Worm (Caenorhabditis elegans): Measurements from ENCODE around the gene ifas-2.

DNA sequence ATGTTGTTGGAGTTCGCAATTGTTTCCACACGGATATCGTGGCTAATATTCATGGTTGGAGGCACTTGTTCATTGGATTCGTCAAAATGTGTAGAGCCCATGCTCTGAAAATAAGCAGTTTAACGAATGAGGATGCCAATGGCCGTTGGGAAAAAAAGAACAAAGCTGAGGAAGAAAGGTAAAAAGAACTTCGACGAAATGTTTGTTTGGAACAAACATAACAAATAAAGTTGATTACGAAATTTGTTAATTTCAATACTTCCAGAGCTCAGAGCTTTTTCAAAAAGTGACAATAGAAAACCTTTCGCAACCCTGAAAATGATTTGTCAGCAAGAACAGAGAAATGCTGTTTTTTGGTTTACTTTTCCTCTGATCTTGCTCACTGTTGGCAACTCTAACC, 8.6 kb downstream of the ifas-2 start, which contains the start of gene F09C6.3:
- TF ChIP-seq sptf-1 (tag; optimal IDR thresholded peaks at IDR 0.05), result no peak
- TF ChIP-seq M03D4.4 (tag; optimal IDR thresholded peaks at IDR 0.05), result no peak
- no peak for TF ChIP-seq lin-13 (tag; optimal IDR thresholded peaks at IDR 0.05)
- TF ChIP-seq cnd-1 (tag; optimal IDR thresholded peaks at IDR 0.05), result no peak
- no peak for TF ChIP-seq pha-4 (tag; optimal IDR thresholded peaks at IDR 0.05)
- TF ChIP-seq nhr-237 (tag; optimal IDR thresholded peaks at IDR 0.05), result no peak
- TF ChIP-seq ces-1 (GFP tag; optimal IDR thresholded peaks at IDR 0.05), result no peak
- no peak for TF ChIP-seq unc-39 (tag; optimal IDR thresholded peaks at IDR 0.05)

All from whole organism, mixed stage, embryonic.